Fruit fly (Drosophila melanogaster) whole organism, wandering third instar larva: Measurements from ENCODE around the gene lectin-37Da.

Experiments used
- Abd-B ChIP-seq: fragments of >200 bp; optimal IDR thresholded peaks from 2 replicates; lab custom pipeline; 2017; ENCODE audit warnings: missing biosample characterization, missing genetic modification characterization
- CG32264 ChIP-seq: fragments of 200-800 bp; sonication (Bioruptor generic); optimal IDR thresholded peaks from 2 replicates; lab custom pipeline; 2016; ENCODE audit warnings: missing biosample characterization, missing genetic modification characterization
- CG9705 ChIP-seq: fragments of 200-800 bp; sonication (Bioruptor generic); optimal IDR thresholded peaks from 2 replicates; lab custom pipeline; 2018; ENCODE audit warnings: missing biosample characterization, mild to moderate bottlenecking, missing genetic modification characterization
- Dfd ChIP-seq: fragments of >200 bp; optimal IDR thresholded peaks from 2 replicates; lab custom pipeline; 2017; ENCODE audit warnings: missing biosample characterization, missing genetic modification characterization
- Dif ChIP-seq: fragments of 200-275, 200-300 bp; sonication (Bioruptor generic); optimal IDR thresholded peaks from 2 replicates; lab custom pipeline; 2018; ENCODE audit warnings: missing biosample characterization, missing genetic modification characterization; ENCODE audit not compliant: partially characterized antibody
- GATAd ChIP-seq: sonication (Bioruptor generic); optimal IDR thresholded peaks from 2 replicates; lab custom pipeline; 2016; ENCODE audit warnings: missing biosample characterization, missing genetic modification characterization
- HLH106 ChIP-seq: fragments of 200-800 bp; optimal IDR thresholded peaks from 3 replicates; lab custom pipeline; 2019; ENCODE audit warnings: missing biosample characterization, mild to moderate bottlenecking, missing genetic modification characterization, moderate library complexity
- Hnf4 ChIP-seq: fragments of 200-800 bp; sonication (Bioruptor generic); optimal IDR thresholded peaks from 2 replicates; lab custom pipeline; 2016; ENCODE audit warnings: missing biosample characterization, mild to moderate bottlenecking, missing genetic modification characterization
- Hr83 ChIP-seq: fragments of 200-300 bp; sonication (Bioruptor generic); optimal IDR thresholded peaks from 2 replicates; lab custom pipeline; 2016; ENCODE audit warnings: missing biosample characterization, mild to moderate bottlenecking, missing genetic modification characterization, moderate library complexity; ENCODE audit not compliant: poor library complexity, severe bottlenecking
- Jra ChIP-seq: sonication (Bioruptor generic); optimal IDR thresholded peaks from 2 replicates; lab custom pipeline; 2016; ENCODE audit warnings: missing biosample characterization, missing genetic modification characterization
- Mio ChIP-seq: sonication (Bioruptor generic); optimal IDR thresholded peaks from 2 replicates; lab custom pipeline; 2016; ENCODE audit warnings: missing biosample characterization, missing genetic modification characterization
- Myc ChIP-seq: fragments of >200 bp; optimal IDR thresholded peaks from 2 replicates; lab custom pipeline; 2017
- N ChIP-seq: fragments of >200 bp; optimal IDR thresholded peaks from 2 replicates; lab custom pipeline; 2018; ENCODE audit warnings: missing biosample characterization, missing external identifiers, missing genetic modification characterization
- OdsH ChIP-seq: fragments of 200-800 bp; sonication (Bioruptor generic); optimal IDR thresholded peaks from 2 replicates; lab custom pipeline; 2016; ENCODE audit warnings: missing biosample characterization, mild to moderate bottlenecking, missing genetic modification characterization
- Rel ChIP-seq, 2 experiments: fragments of 200-800 bp; sonication (Bioruptor generic) in 1 of 2; optimal IDR thresholded peaks; 2 replicates in 1 of 2; 3 replicates in 1 of 2; lab custom pipeline; 2016 to 2019; ENCODE audit warnings: mild to moderate bottlenecking in 2 of 2, missing biosample characterization in 2 of 2, missing genetic modification characterization in 2 of 2, moderate library complexity in 1 of 2
- Sp1 ChIP-seq: fragments of 200-800 bp; sonication (Bioruptor generic); optimal IDR thresholded peaks from 3 replicates; lab custom pipeline; 2019; ENCODE audit warnings: missing biosample characterization, mild to moderate bottlenecking, missing genetic modification characterization, moderate library complexity
- Vsx2 ChIP-seq: fragments of 200-300, 225-300 bp; sonication (Bioruptor generic); optimal IDR thresholded peaks from 2 replicates; lab custom pipeline; 2018; ENCODE audit warnings: missing biosample characterization, missing genetic modification characterization; ENCODE audit not compliant: partially characterized antibody
- br ChIP-seq: fragments of 200-800 bp; sonication (Bioruptor generic); optimal IDR thresholded peaks from 2 replicates; lab custom pipeline; 2016; ENCODE audit warnings: missing biosample characterization, missing genetic modification characterization
- brk ChIP-seq: fragments of 200-800 bp; sonication (Bioruptor generic); optimal IDR thresholded peaks from 2 replicates; lab custom pipeline; 2016; ENCODE audit warnings: missing biosample characterization, mild to moderate bottlenecking, missing genetic modification characterization
- dl ChIP-seq, 2 experiments: fragments of 175-275, 200-275 bp in 1 of 2; fragments of 200-275 bp in 1 of 2; sonication (Bioruptor generic); optimal IDR thresholded peaks; lab custom pipeline; 2018; ENCODE audit warnings: mild to moderate bottlenecking in 2 of 2, missing biosample characterization in 2 of 2, missing genetic modification characterization in 2 of 2, moderate library complexity in 2 of 2; ENCODE audit not compliant: partially characterized antibody in 2 of 2, insufficient read depth in 1 of 2
- dmrt93B ChIP-seq: fragments of 200-800 bp; sonication (Bioruptor generic); optimal IDR thresholded peaks from 2 replicates; lab custom pipeline; 2018; ENCODE audit warnings: missing biosample characterization, mild to moderate bottlenecking, missing genetic modification characterization
- dsf ChIP-seq: sonication (Bioruptor generic); optimal IDR thresholded peaks from 2 replicates; lab custom pipeline; 2016; ENCODE audit warnings: missing biosample characterization, missing genetic modification characterization, borderline replicate concordance
- ey ChIP-seq: fragments of 200-800 bp; sonication (Bioruptor generic); optimal IDR thresholded peaks from 2 replicates; lab custom pipeline; 2016; ENCODE audit warnings: missing biosample characterization, missing genetic modification characterization
- foxo ChIP-seq, 2 experiments: fragments of 200-800 bp; sonication (Bioruptor generic); optimal IDR thresholded peaks; 2 replicates in 1 of 2; 3 replicates in 1 of 2; lab custom pipeline; 2016 to 2017; ENCODE audit warnings: missing biosample characterization in 2 of 2, missing genetic modification characterization in 2 of 2
- fru ChIP-seq: fragments of 200-800 bp; sonication (Bioruptor generic); optimal IDR thresholded peaks from 3 replicates; lab custom pipeline; 2016; ENCODE audit warnings: missing biosample characterization, mild to moderate bottlenecking, missing genetic modification characterization
- h ChIP-seq: fragments of 200-800 bp; sonication (Bioruptor generic); optimal IDR thresholded peaks from 3 replicates; lab custom pipeline; 2016; ENCODE audit warnings: missing biosample characterization, mild to moderate bottlenecking, missing genetic modification characterization
- jim ChIP-seq: fragments of 175-275, 200-325 bp; sonication (Bioruptor generic); optimal IDR thresholded peaks from 2 replicates; lab custom pipeline; 2016; ENCODE audit warnings: missing biosample characterization, mild to moderate bottlenecking, missing genetic modification characterization
- lola ChIP-seq: fragments of >200 bp; optimal IDR thresholded peaks from 2 replicates; lab custom pipeline; 2017; ENCODE audit warnings: missing biosample characterization, missing genetic modification characterization
- pan ChIP-seq: fragments of >200 bp; optimal IDR thresholded peaks from 2 replicates; lab custom pipeline; 2017
- psq ChIP-seq: fragments of 200-800 bp; sonication (Bioruptor generic); optimal IDR thresholded peaks from 3 replicates; lab custom pipeline; 2017; ENCODE audit warnings: missing biosample characterization, mild to moderate bottlenecking, missing genetic modification characterization, moderate library complexity
- rgr ChIP-seq: fragments of 200-800 bp; sonication (Bioruptor generic); optimal IDR thresholded peaks from 3 replicates; lab custom pipeline; 2016; ENCODE audit warnings: missing biosample characterization, mild to moderate bottlenecking, missing genetic modification characterization
- sage ChIP-seq: fragments of 200-800 bp; sonication (Bioruptor generic); optimal IDR thresholded peaks from 2 replicates; lab custom pipeline; 2016; ENCODE audit warnings: missing biosample characterization, mild to moderate bottlenecking, missing genetic modification characterization
- sv ChIP-seq: fragments of 200-800 bp; sonication (Bioruptor generic); optimal IDR thresholded peaks from 3 replicates; lab custom pipeline; 2016; ENCODE audit warnings: missing biosample characterization, missing genetic modification characterization
- usp ChIP-seq: fragments of >200 bp; optimal IDR thresholded peaks from 2 replicates; lab custom pipeline; 2017; ENCODE audit warnings: missing biosample characterization, missing genetic modification characterization
- woc ChIP-seq: sonication (Bioruptor generic); optimal IDR thresholded peaks from 2 replicates; lab custom pipeline; 2016; ENCODE audit warnings: missing biosample characterization, mild to moderate bottlenecking, missing genetic modification characterization

lectin-37Da gene

DNA sequence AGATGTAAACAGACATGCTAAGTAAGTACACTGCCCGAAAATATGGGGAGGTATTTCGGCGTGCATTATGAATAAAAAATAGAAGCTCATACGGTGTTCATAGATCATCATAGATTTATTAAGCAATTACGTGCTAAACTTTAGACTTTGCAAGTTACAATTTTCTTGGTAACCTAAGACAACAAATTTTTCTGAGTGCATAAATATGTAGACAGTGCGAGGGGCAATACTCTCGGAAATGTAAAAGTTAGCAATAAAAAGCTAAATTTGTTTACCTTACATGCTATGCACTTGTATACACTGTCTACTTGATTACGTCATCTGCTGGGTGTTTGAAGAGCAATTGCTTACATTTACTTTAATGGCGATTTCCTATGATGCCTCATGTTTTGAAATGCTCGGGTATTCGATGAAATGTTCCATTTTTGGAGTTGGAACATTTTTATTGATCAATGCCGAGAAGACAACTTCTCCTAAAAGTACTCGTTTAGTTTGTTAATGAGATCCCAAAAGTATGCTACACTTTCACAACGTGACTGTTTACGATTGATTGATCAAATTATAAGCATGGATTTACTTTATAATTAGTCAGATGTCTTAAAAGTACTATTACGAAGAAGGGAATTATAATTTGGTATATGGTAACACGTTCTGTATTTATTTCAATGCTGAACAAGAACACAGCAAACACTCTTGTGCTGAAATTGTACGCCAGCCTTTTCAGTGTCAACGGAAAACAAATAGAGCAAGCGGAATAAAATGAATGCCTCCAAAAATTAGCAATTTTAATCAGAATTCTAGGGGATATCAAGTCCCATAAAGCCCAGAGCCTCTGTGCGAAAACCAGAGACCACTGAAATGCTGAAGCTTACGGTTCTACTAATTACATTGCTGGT is 1.3 kb upstream of the lectin-37Da start, which contains the start of gene Lectin-galC1 (continued):
- TF ChIP-seq HLH106 (tag; lab: Kevin White, UChicago), result no peak
- TF ChIP-seq sage, result no peak
- peak; percentile 15 for TF ChIP-seq h (GFP tag; lab: Kevin White, UChicago)
- no peak for TF ChIP-seq Hr83 (GFP tag; lab: Kevin White, UChicago)
- TF ChIP-seq CG9705 (GFP tag; lab: Kevin White, UChicago), result no peak
- no peak for TF ChIP-seq lola (GFP tag; lab: Kevin White, UChicago)
- no peak for TF ChIP-seq woc (GFP tag; lab: Kevin White, UChicago)
- TF ChIP-seq psq (GFP tag; lab: Kevin White, UChicago), result no peak
- TF ChIP-seq sv (GFP tag; lab: Kevin White, UChicago), result peak; percentile 84
- TF ChIP-seq Jra (GFP tag; lab: Kevin White, UChicago), result no peak
- TF ChIP-seq ey, result peak; percentile 5
- no peak for TF ChIP-seq rgr (GFP tag; lab: Kevin White, UChicago)
- no peak for TF ChIP-seq dsf (GFP tag; lab: Kevin White, UChicago)
- no peak for TF ChIP-seq br (GFP tag; lab: Kevin White, UChicago)
- no peak for TF ChIP-seq Mio (GFP tag; lab: Kevin White, UChicago)
- TF ChIP-seq pan (lab: Kevin White, UChicago), result no peak
- peak; percentile 77 for TF ChIP-seq N (GFP tag; lab: Kevin White, UChicago)
- TF ChIP-seq Abd-B (GFP tag; lab: Kevin White, UChicago), result no peak
- no peak for TF ChIP-seq Dif

DNA sequence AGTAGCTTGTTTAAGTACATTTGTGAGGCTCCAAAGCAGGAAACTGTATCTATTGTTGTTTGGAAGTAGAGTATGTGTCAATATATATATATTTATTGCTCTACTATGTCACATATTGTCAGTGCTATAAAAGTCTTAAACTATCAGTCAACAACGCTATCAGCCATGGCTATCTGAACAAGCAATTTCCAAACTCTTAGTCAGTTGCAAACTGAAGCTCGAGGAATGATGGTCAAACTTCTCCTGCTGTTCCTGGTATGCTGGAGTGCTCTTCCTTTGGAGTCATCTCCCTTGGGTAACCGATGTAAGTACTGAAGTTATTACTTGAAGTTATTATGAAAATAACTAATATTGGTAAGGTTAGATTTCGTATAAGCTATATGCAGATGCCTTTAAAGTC is 755 bp downstream of the lectin-37Da start, which contains the start of gene lectin-37Db:
Gene lectin-37Db (plus strand): TSS at position 204 of the 400 bp plus-strand sequence.
- TF ChIP-seq Hr83 (GFP tag; lab: Kevin White, UChicago) (no peak), pan (lab: Kevin White, UChicago) (no peak), dl (GFP tag; optimal IDR thresholded peaks at IDR 0.05; lab: Kevin White, UChicago; ENCODE audit: insufficient read depth in 1 of 2, partially characterized antibody in 2 of 2) (no peak), br (GFP tag; lab: Kevin White, UChicago) (no peak), brk (no peak), lola (GFP tag; lab: Kevin White, UChicago) (no peak), usp (GFP tag; lab: Kevin White, UChicago) (no peak), Jra (GFP tag; lab: Kevin White, UChicago) (no peak), OdsH (GFP tag; lab: Kevin White, UChicago) (no peak), ey (no peak), foxo (GFP tag; optimal IDR thresholded peaks at IDR 0.05; lab: Kevin White, UChicago) (no peak), jim (GFP tag; lab: Kevin White, UChicago) (no peak), woc (GFP tag; lab: Kevin White, UChicago) (no peak)

DNA sequence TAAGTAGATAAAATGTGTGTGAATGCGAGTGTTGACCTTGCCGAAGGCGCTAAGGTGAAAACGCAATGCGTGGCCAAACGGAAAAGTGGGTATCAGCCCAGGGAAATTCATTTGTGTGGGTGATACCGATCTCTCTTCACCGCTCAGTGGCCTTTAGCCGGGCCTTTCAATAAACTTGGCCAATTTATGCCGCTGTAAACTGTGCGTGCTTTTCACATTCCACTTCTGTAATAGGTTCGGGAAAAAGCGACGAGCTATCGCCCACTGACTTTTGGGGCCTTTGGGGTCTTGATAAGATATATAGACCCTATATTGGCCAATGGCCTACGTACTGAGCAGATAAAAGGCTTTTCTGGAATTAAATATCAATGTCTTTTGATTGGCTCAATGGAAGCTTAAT is 3.5 kb downstream of the lectin-37Da start:
- TF ChIP-seq Dif, result no peak
- TF ChIP-seq brk, result no peak
- no peak for TF ChIP-seq Sp1
- no peak for TF ChIP-seq OdsH (GFP tag; lab: Kevin White, UChicago)
- TF ChIP-seq Jra (GFP tag; lab: Kevin White, UChicago), result no peak
- no peak for TF ChIP-seq dmrt93B

DNA sequence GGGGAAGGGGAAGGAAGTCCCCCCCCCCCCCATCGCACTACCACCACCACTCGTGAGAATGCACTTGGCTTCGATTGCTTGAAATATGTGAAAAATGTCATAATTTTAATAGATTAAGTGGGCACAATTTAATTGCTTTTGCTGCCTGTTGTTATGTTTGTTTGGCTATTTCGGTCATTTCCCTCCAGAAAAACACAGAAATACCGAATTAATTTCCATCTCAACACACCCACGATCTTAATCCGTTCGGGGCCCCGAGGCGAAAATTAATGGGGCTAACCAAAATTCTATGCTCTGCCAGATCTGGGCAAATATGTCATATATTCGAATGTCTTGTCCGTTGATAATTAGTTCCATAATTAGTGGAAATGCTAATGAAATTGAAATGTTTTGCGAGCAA is 4.5 kb downstream of the lectin-37Da start:
- no peak for TF ChIP-seq Sp1
- TF ChIP-seq sage, result no peak
- TF ChIP-seq fru (GFP tag; lab: Kevin White, UChicago), result no peak
- no peak for TF ChIP-seq dl (GFP tag; optimal IDR thresholded peaks at IDR 0.05; lab: Kevin White, UChicago; ENCODE audit: insufficient read depth in 1 of 2, partially characterized antibody in 2 of 2)
- TF ChIP-seq GATAd (GFP tag; lab: Kevin White, UChicago), result no peak
- TF ChIP-seq rgr (GFP tag; lab: Kevin White, UChicago), result no peak
- no peak for TF ChIP-seq Hnf4 (GFP tag; lab: Kevin White, UChicago)
- TF ChIP-seq N (GFP tag; lab: Kevin White, UChicago), result no peak
- TF ChIP-seq CG32264 (GFP tag; lab: Kevin White, UChicago), result no peak
- TF ChIP-seq jim (GFP tag; lab: Kevin White, UChicago), result no peak
- TF ChIP-seq Myc (lab: Kevin White, UChicago), result no peak
- TF ChIP-seq CG9705 (GFP tag; lab: Kevin White, UChicago), result no peak
- no peak for TF ChIP-seq Mio (GFP tag; lab: Kevin White, UChicago)
- TF ChIP-seq Dfd (GFP tag; lab: Kevin White, UChicago), result no peak
- TF ChIP-seq Vsx2 (GFP tag; lab: Kevin White, UChicago), result no peak
- TF ChIP-seq Rel (GFP tag; optimal IDR thresholded peaks at IDR 0.05; lab: Kevin White, UChicago), result no peak
- no peak for TF ChIP-seq Rel (tag; optimal IDR thresholded peaks at IDR 0.05; lab: Kevin White, UChicago)
